Worm (Caenorhabditis elegans): Measurements from ENCODE around the gene jun-1.

ce11 chrII:9165762-9166460 lies 53.0 kb downstream of the jun-1 start, which contains the start of gene W07A12.8:
- no peak for TF ChIP-seq egl-27 (tag; optimal IDR thresholded peaks at IDR 0.05)
- TF ChIP-seq nhr-11 (tag; optimal IDR thresholded peaks at IDR 0.05): no peak
- TF ChIP-seq nhr-25 (tag; optimal IDR thresholded peaks at IDR 0.05): no peak
- TF ChIP-seq lin-15B (tag; optimal IDR thresholded peaks at IDR 0.05): no peak
- TF ChIP-seq unc-62 (GFP tag; optimal IDR thresholded peaks at IDR 0.05): no peak
- no peak for TF ChIP-seq fos-1 (tag; optimal IDR thresholded peaks at IDR 0.05)
